Fruit fly (Drosophila melanogaster) whole organism, pupa: ENCODE measurements around the gene kipf.

Experiments
- CG12605 ChIP-seq: fragments of 200-800 bp; sonication (Bioruptor generic); IDR thresholded peaks from 2 replicates; pipeline ENCODE4 v1.3.6; 2022; ENCODE audit warnings: missing biosample characterization, missing genetic modification characterization
- CG13204 ChIP-seq: fragments of 200-800 bp; sonication (Bioruptor generic); optimal IDR thresholded peaks from 2 replicates; lab custom pipeline; 2018; ENCODE audit warnings: missing biosample characterization, mild to moderate bottlenecking, missing genetic modification characterization, moderate library complexity
- CG14655 ChIP-seq: fragments of 200-800 bp; sonication (Bioruptor generic); optimal IDR thresholded peaks from 3 replicates; lab custom pipeline; 2017; ENCODE audit warnings: mild to moderate bottlenecking, missing biosample characterization, missing genetic modification reagents, missing genetic modification characterization
- CG15710 ChIP-seq: fragments of 200-800 bp; sonication (Bioruptor generic); optimal IDR thresholded peaks from 2 replicates; lab custom pipeline; 2018; ENCODE audit warnings: missing biosample characterization, mild to moderate bottlenecking, missing genetic modification characterization, moderate library complexity
- CG17806 ChIP-seq: fragments of 200-800 bp; sonication (Bioruptor generic); optimal IDR thresholded peaks from 2 replicates; lab custom pipeline; 2018; ENCODE audit warnings: missing biosample characterization, mild to moderate bottlenecking, missing genetic modification characterization, moderate library complexity
- CG32121 ChIP-seq: fragments of 200-800 bp; sonication (Bioruptor generic); IDR thresholded peaks from 2 replicates; pipeline ENCODE4 v1.3.6; 2022; ENCODE audit warnings: missing biosample characterization, missing genetic modification characterization
- CG34367 ChIP-seq: fragments of 200-800 bp; sonication (Bioruptor generic); optimal IDR thresholded peaks from 2 replicates; lab custom pipeline; 2018; ENCODE audit warnings: missing biosample characterization, mild to moderate bottlenecking, missing genetic modification characterization
- CG4496 ChIP-seq: fragments of 200-800 bp; sonication (Bioruptor generic); IDR thresholded peaks from 3 replicates; pipeline ENCODE4 v1.3.6; 2022; ENCODE audit warnings: missing biosample characterization, missing genetic modification characterization
- CG8159 ChIP-seq: fragments of 200-800 bp; sonication (Bioruptor generic); optimal IDR thresholded peaks from 3 replicates; lab custom pipeline; 2018; ENCODE audit warnings: missing biosample characterization, mild to moderate bottlenecking, missing genetic modification characterization, moderate library complexity
- CG8301 ChIP-seq: fragments of 200-800 bp; sonication (Bioruptor generic); optimal IDR thresholded peaks from 2 replicates; lab custom pipeline; 2018; ENCODE audit warnings: missing biosample characterization, mild to moderate bottlenecking, missing genetic modification characterization
- CG9948 ChIP-seq: fragments of 200-800 bp; sonication (Bioruptor generic); optimal IDR thresholded peaks from 2 replicates; lab custom pipeline; 2018; ENCODE audit warnings: missing biosample characterization, mild to moderate bottlenecking, missing genetic modification characterization, moderate library complexity
- D1 ChIP-seq: fragments of 200-800 bp; sonication (Bioruptor generic); optimal IDR thresholded peaks from 2 replicates; lab custom pipeline; 2018; ENCODE audit warnings: missing biosample characterization, mild to moderate bottlenecking, missing genetic modification characterization, moderate library complexity
- EcR ChIP-seq: fragments of 200-800 bp; sonication (Bioruptor generic); optimal IDR thresholded peaks from 3 replicates; lab custom pipeline; 2019; ENCODE audit warnings: missing biosample characterization, missing genetic modification characterization, mild to moderate bottlenecking, moderate library complexity, missing genetic modification reagents
- Ets98B ChIP-seq: fragments of 200-800 bp; sonication (Bioruptor generic); IDR thresholded peaks from 2 replicates; pipeline ENCODE4 v1.3.6; 2022; ENCODE audit warnings: missing biosample characterization, missing genetic modification characterization
- Pif1A ChIP-seq: fragments of 200-800 bp; sonication (Bioruptor generic); optimal IDR thresholded peaks from 3 replicates; lab custom pipeline; 2016; ENCODE audit warnings: missing biosample characterization, missing genetic modification characterization
- Pif1B ChIP-seq: fragments of 200-800 bp; sonication (Bioruptor generic); optimal IDR thresholded peaks from 3 replicates; lab custom pipeline; 2016; ENCODE audit warnings: missing biosample characterization, missing genetic modification characterization
- Snoo ChIP-seq: fragments of 200-800 bp; sonication (Bioruptor generic); optimal IDR thresholded peaks from 3 replicates; lab custom pipeline; 2017; ENCODE audit warnings: missing biosample characterization, mild to moderate bottlenecking, missing genetic modification characterization, inconsistent platforms
- fd96Ca ChIP-seq: fragments of 200-800 bp; sonication (Bioruptor generic); IDR thresholded peaks from 3 replicates; pipeline ENCODE4 v1.3.6; 2022; ENCODE audit warnings: missing biosample characterization, missing genetic modification characterization
- gl ChIP-seq: fragments of 200-800 bp; sonication (Bioruptor generic); optimal IDR thresholded peaks from 2 replicates; lab custom pipeline; 2018; ENCODE audit warnings: missing biosample characterization, mild to moderate bottlenecking, missing genetic modification characterization
- rn ChIP-seq: fragments of 200-800 bp; sonication (Bioruptor generic); IDR thresholded peaks from 2 replicates; pipeline ENCODE4 v1.3.6; 2022; ENCODE audit warnings: missing biosample characterization, missing genetic modification characterization

The kipf gene

dm6 chr3R:7913139-7913538 lies 512 bp upstream of the kipf start, which contains the start of gene Rfk:
TSS of gene Rfk (minus strand) at chr3R:7913290.
- TF ChIP-seq D1 (tag; lab: Kevin White, UChicago) = no peak
- no peak for TF ChIP-seq Snoo (tag; lab: Kevin White, UChicago)
- TF ChIP-seq CG8301 (tag; lab: Kevin White, UChicago) = no peak
- no peak for TF ChIP-seq EcR
- no peak for TF ChIP-seq CG32121 (GFP tag; lab: Robert Waterston, UW)
- no peak for TF ChIP-seq Ets98B (GFP tag; lab: Robert Waterston, UW)
- TF ChIP-seq rn = no peak
- TF ChIP-seq Pif1A (GFP tag; lab: Kevin White, UChicago) = no peak
- TF ChIP-seq CG12605 = no peak
- TF ChIP-seq gl (tag; lab: Kevin White, UChicago) = no peak
- no peak for TF ChIP-seq CG13204 (GFP tag; lab: Kevin White, UChicago)

dm6 chr3R:7920196-7920595 lies 6.5 kb downstream of the kipf start, which contains the start of the genes CG10445 and lds:
TSS of gene CG10445 (minus strand) at chr3R:7920299.
TSS of gene lds (plus strand) at chr3R:7920431.
- no peak for TF ChIP-seq CG15710 (tag; lab: Kevin White, UChicago)
- TF ChIP-seq D1 (tag; lab: Kevin White, UChicago) = no peak
- no peak for TF ChIP-seq CG32121 (GFP tag; lab: Robert Waterston, UW)
- no peak for TF ChIP-seq CG4496
- no peak for TF ChIP-seq CG8301 (tag; lab: Kevin White, UChicago)
- TF ChIP-seq gl (tag; lab: Kevin White, UChicago) = no peak
- no peak for TF ChIP-seq CG34367 (tag; lab: Kevin White, UChicago)

- TF ChIP-seq CG9948 (tag; lab: Kevin White, UChicago) (no peak), CG4496 (no peak), CG13204 (GFP tag; lab: Kevin White, UChicago) (no peak), Pif1B (GFP tag; lab: Kevin White, UChicago) (no peak), CG8301 (tag; lab: Kevin White, UChicago) (no peak), rn (no peak), D1 (tag; lab: Kevin White, UChicago) (no peak), CG12605 (no peak), fd96Ca (no peak), CG8159 (tag; lab: Kevin White, UChicago) (no peak), EcR (no peak), CG15710 (tag; lab: Kevin White, UChicago) (no peak), Snoo (tag; lab: Kevin White, UChicago) (no peak)
Observed at dm6 chr3R:7926354-7926753, 12.7 kb downstream of the kipf start.

DNA sequence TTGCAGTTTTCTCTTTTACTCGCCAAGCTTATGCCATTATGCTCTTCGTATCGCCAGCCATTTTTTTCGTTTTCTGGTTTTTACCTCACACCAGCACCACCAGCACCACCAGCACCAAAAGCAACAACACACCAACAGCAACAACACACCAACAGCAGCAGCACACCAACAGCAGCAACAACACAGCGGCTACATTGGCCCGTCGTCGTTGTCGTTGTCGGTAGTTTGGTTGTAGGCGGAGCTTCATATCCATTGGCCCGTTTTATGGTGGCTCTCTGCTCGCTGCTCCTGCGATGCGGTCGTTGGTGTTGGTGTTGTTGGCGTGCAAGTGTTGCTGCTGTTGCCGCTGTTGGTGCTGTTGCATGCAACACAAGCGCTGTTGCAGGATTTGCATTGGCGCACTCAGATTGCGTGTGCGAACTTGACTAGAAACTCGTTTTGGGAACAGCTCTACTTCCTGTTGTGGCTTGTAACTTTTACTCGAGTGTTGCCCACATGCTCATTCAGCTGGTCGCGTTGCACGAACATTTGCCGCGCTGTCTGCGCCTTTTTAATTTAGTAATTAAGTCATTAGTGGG lies 23.2 kb downstream of the kipf start:
- no peak for TF ChIP-seq Pif1B (GFP tag; lab: Kevin White, UChicago)
- peak; percentile 30 for TF ChIP-seq CG13204 (GFP tag; lab: Kevin White, UChicago)
- TF ChIP-seq CG14655 (GFP tag; lab: Kevin White, UChicago) = no peak

DNA sequence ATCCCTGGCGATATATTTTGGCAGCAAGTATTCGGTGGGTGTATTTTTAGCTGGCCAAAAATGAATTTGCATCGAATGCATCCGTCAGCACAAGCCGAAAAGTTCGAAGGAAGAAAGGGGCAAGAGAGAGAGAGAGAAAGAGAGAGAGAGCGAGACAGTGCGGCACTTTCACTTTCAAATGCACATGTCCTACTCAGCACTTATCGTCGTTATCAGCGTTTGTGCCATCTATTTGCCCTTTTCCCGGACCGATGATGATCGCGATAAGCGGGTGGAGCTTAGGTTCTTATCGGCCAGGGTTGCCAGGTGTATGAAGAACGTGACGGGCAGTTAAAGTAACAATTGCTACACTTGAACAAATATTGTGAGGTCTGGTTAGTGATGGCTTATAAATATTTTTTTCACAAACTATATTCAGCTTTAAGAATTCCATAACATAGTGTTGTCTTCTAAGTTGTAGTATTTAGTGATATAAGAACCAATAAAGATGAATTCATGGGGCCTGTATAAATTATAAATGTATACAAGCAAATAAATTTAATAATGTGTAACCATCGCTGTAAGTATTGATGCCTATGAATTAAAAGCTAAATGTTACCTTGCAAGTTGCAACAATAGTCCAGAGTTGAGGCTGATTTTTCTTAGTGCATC lies 31.2 kb downstream of the kipf start:
- TF ChIP-seq CG8301 (tag; lab: Kevin White, UChicago) (peak; percentile 5), CG15710 (tag; lab: Kevin White, UChicago) (peak; percentile 1), CG32121 (GFP tag; lab: Robert Waterston, UW) (peak; percentile 26; the same call in 1 of the 2 replicates), CG14655 (GFP tag; lab: Kevin White, UChicago) (peak; percentile 39), Ets98B (GFP tag; lab: Robert Waterston, UW) (no peak)

DNA sequence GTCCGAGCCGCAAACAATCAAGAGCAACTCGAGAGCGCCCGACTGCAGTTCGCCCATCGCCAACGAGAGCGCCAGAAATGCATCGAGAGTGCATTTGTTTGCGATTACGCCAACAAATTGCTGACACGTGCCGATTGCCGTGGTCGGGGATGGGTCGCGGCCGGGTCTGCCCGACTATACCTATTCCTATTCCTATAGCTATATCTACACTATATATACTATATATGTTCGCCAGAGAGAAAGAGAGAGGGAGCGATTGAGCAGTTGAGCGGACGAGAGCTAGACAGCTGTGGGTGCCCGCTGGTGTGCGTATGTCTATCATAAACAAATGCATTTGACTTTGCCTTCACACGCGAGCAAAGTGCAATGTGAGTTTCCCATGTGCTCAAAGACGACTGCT lies 33.7 kb downstream of the kipf start:
- TF ChIP-seq CG8301 (tag; lab: Kevin White, UChicago) (peak; percentile 15), CG14655 (GFP tag; lab: Kevin White, UChicago) (peak; percentile 34), EcR (no peak), Ets98B (GFP tag; lab: Robert Waterston, UW) (peak; percentile 31; the same call in 1 of the 2 replicates), CG4496 (peak; percentile 37; the same call in 1 of the 3 replicates), CG12605 (peak; percentile 32; the same call in 1 of the 2 replicates), CG34367 (tag; lab: Kevin White, UChicago) (no peak), CG9948 (tag; lab: Kevin White, UChicago) (no peak), CG17806 (no peak), CG32121 (GFP tag; lab: Robert Waterston, UW) (peak; percentile 68), Snoo (tag; lab: Kevin White, UChicago) (no peak), CG13204 (GFP tag; lab: Kevin White, UChicago) (no peak)

DNA sequence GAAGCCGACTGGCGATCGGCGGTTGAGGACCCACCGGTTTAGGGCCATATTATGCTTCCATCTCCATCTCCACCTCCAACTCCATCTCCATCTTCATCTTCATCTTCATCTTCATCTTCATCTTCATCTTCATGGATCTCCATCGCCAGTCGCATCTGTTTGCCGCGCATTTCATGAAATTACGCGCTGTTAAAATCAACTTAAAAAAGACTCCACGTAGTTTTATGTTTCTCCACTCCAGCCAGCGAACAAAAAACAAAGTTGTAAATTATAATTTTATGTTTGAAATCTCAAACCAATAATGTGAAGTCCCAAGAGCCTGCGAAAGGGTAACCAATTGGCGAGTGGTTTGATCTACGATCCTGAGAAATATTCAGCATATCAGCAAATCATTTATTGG lies 36.5 kb downstream of the kipf start:
- TF ChIP-seq CG8301 (tag; lab: Kevin White, UChicago) = no peak
- TF ChIP-seq CG12605 = no peak
- no peak for TF ChIP-seq gl (tag; lab: Kevin White, UChicago)
- TF ChIP-seq CG8159 (tag; lab: Kevin White, UChicago) = no peak
- TF ChIP-seq CG13204 (GFP tag; lab: Kevin White, UChicago) = no peak
- no peak for TF ChIP-seq CG32121 (GFP tag; lab: Robert Waterston, UW)
- TF ChIP-seq EcR = no peak
- TF ChIP-seq CG34367 (tag; lab: Kevin White, UChicago) = no peak
- no peak for TF ChIP-seq CG15710 (tag; lab: Kevin White, UChicago)
- TF ChIP-seq Pif1A (GFP tag; lab: Kevin White, UChicago) = no peak
- TF ChIP-seq CG17806 = no peak
- no peak for TF ChIP-seq rn
